Fruit fly (Drosophila melanogaster) whole organism, embryonic: ENCODE data around the gene CG43163.

Experiments used
- ATbp ChIP-seq: fragments of 200-800 bp; sonication (Bioruptor generic); optimal IDR thresholded peaks from 2 replicates; lab custom pipeline; 2017; ENCODE audit warnings: missing biosample characterization, mild to moderate bottlenecking, missing genetic modification characterization, missing genetic modification reagents
- Ada2b ChIP-seq: fragments of 200-800 bp; sonication (Bioruptor generic); IDR thresholded peaks from 2 replicates; pipeline ENCODE4 v1.3.6; 2022; ENCODE audit warnings: missing biosample characterization, missing genetic modification characterization
- CG10366 ChIP-seq: fragments of 200-800 bp; sonication (Bioruptor generic); IDR thresholded peaks from 2 replicates; pipeline ENCODE4 v1.3.6; 2022; ENCODE audit warnings: missing biosample characterization, missing genetic modification characterization
- CG1233 ChIP-seq: fragments of 200-800 bp; sonication (Bioruptor generic); optimal IDR thresholded peaks from 4 replicates; lab custom pipeline; 2018; ENCODE audit warnings: missing biosample characterization, mild to moderate bottlenecking, missing genetic modification characterization
- CG13894 ChIP-seq: fragments of 200-800 bp; sonication (Bioruptor generic); optimal IDR thresholded peaks from 3 replicates; lab custom pipeline; 2018; ENCODE audit warnings: missing biosample characterization, mild to moderate bottlenecking, missing genetic modification characterization, moderate library complexity
- CG15269 ChIP-seq: fragments of 200-800 bp; sonication (Bioruptor generic); optimal IDR thresholded peaks from 2 replicates; lab custom pipeline; 2018; ENCODE audit warnings: missing biosample characterization, mild to moderate bottlenecking, missing genetic modification characterization, moderate library complexity
- CG15479 ChIP-seq: fragments of 200-800 bp; sonication (Bioruptor generic); optimal IDR thresholded peaks from 3 replicates; lab custom pipeline; 2019; ENCODE audit warnings: missing biosample characterization, mild to moderate bottlenecking, missing genetic modification characterization, moderate library complexity
- CG16863 ChIP-seq: fragments of 200-800 bp; sonication (Bioruptor generic); optimal IDR thresholded peaks from 3 replicates; lab custom pipeline; 2016; ENCODE audit warnings: missing biosample characterization, missing genetic modification characterization
- CG17802 ChIP-seq: fragments of 200-800 bp; sonication (Bioruptor generic); optimal IDR thresholded peaks from 2 replicates; lab custom pipeline; 2018; ENCODE audit warnings: missing biosample characterization, mild to moderate bottlenecking, missing genetic modification characterization, moderate library complexity
- CG1792 ChIP-seq: fragments of 200-800 bp; sonication (Bioruptor generic); optimal IDR thresholded peaks from 2 replicates; lab custom pipeline; 2016; ENCODE audit warnings: missing biosample characterization, missing genetic modification characterization
- CG18011 ChIP-seq: fragments of 200-800 bp; sonication (Bioruptor generic); optimal IDR thresholded peaks from 2 replicates; lab custom pipeline; 2017; ENCODE audit warnings: missing biosample characterization, missing genetic modification characterization, mild to moderate bottlenecking, moderate library complexity, missing genotype
- CG18262 ChIP-seq: fragments of 200-800 bp; optimal IDR thresholded peaks from 3 replicates; lab custom pipeline; 2019; ENCODE audit warnings: missing biosample characterization, mild to moderate bottlenecking, missing genetic modification characterization, moderate library complexity
- CG1832 ChIP-seq: fragments of 200-800 bp; sonication (Bioruptor generic); optimal IDR thresholded peaks from 2 replicates; lab custom pipeline; 2017; ENCODE audit warnings: missing biosample characterization, mild to moderate bottlenecking, missing genetic modification characterization, inconsistent platforms
- CG18619 ChIP-seq: fragments of 200-800 bp; sonication (Bioruptor generic); optimal IDR thresholded peaks from 3 replicates; lab custom pipeline; 2017; ENCODE audit warnings: missing biosample characterization, mild to moderate bottlenecking, missing genetic modification characterization
- CG30020 ChIP-seq: fragments of 200-800 bp; optimal IDR thresholded peaks from 2 replicates; lab custom pipeline; 2019; ENCODE audit warnings: missing biosample characterization, mild to moderate bottlenecking, missing genetic modification characterization, moderate library complexity
- CG31224 ChIP-seq: fragments of 200-800 bp; sonication (Bioruptor generic); IDR thresholded peaks from 2 replicates; pipeline ENCODE4 v1.3.6; 2022; ENCODE audit warnings: missing biosample characterization, missing genetic modification characterization
- CG4617 ChIP-seq: fragments of 200-800 bp; sonication (Bioruptor generic); optimal IDR thresholded peaks from 3 replicates; lab custom pipeline; 2016; ENCODE audit warnings: missing biosample characterization, missing genetic modification characterization, borderline replicate concordance
- CG4730 ChIP-seq: fragments of 200-800 bp; sonication (Bioruptor generic); IDR thresholded peaks from 2 replicates; pipeline ENCODE4 v1.3.6; 2022; ENCODE audit warnings: missing biosample characterization, missing genetic modification characterization
- CG6689 ChIP-seq: fragments of 200-800 bp; sonication (Bioruptor generic); IDR thresholded peaks from 2 replicates; pipeline ENCODE4 v1.3.6; 2022; ENCODE audit warnings: missing biosample characterization, missing genetic modification characterization
- CG7372 ChIP-seq: fragments of 200-800 bp; sonication (Bioruptor generic); IDR thresholded peaks from 2 replicates; pipeline ENCODE4 v1.3.6; 2022; ENCODE audit warnings: missing biosample characterization, missing genetic modification characterization
- CG9609 ChIP-seq: fragments of 200-800 bp; sonication (Bioruptor generic); optimal IDR thresholded peaks from 3 replicates; lab custom pipeline; 2016; ENCODE audit warnings: missing biosample characterization, missing genetic modification characterization
- CTCF ChIP-seq: fragments of 200-800 bp; sonication (Bioruptor generic); optimal IDR thresholded peaks from 2 replicates; lab custom pipeline; 2017; ENCODE audit warnings: missing biosample characterization, mild to moderate bottlenecking, missing genetic modification characterization, moderate library complexity
- D19B ChIP-seq: fragments of 200-800 bp; sonication (Bioruptor generic); optimal IDR thresholded peaks from 2 replicates; lab custom pipeline; 2017; ENCODE audit warnings: missing biosample characterization, mild to moderate bottlenecking, missing genetic modification characterization
- HLH4C ChIP-seq: fragments of 200-800 bp; sonication (Bioruptor generic); IDR thresholded peaks from 3 replicates; pipeline ENCODE4 v1.3.6; 2022; ENCODE audit warnings: missing biosample characterization, missing genetic modification characterization; ENCODE audit not compliant: partially characterized antibody
- HmgD ChIP-seq: fragments of 200-800 bp; sonication (Bioruptor generic); optimal IDR thresholded peaks from 3 replicates; lab custom pipeline; 2016; ENCODE audit warnings: missing biosample characterization, missing genetic modification characterization
- Jarid2 ChIP-seq: fragments of 200-800 bp; sonication (Bioruptor generic); optimal IDR thresholded peaks from 3 replicates; lab custom pipeline; 2017; ENCODE audit warnings: mild to moderate bottlenecking, missing biosample characterization, missing genetic modification reagents, missing genetic modification characterization
- Kr ChIP-seq: fragments of 200-800 bp; sonication (Bioruptor generic); optimal IDR thresholded peaks from 2 replicates; lab custom pipeline; 2017; ENCODE audit warnings: missing biosample characterization, mild to moderate bottlenecking, missing genetic modification characterization
- Meics ChIP-seq: fragments of 200-800 bp; sonication (Bioruptor generic); optimal IDR thresholded peaks from 2 replicates; lab custom pipeline; 2017; ENCODE audit warnings: missing biosample characterization, mild to moderate bottlenecking, missing genetic modification characterization
- PHDP ChIP-seq: fragments of 200-800 bp; sonication (Bioruptor generic); optimal IDR thresholded peaks from 3 replicates; lab custom pipeline; 2018; ENCODE audit warnings: missing biosample characterization, mild to moderate bottlenecking, missing genetic modification characterization, moderate library complexity
- Poxn ChIP-seq: fragments of 200-800 bp; sonication (Bioruptor generic); IDR thresholded peaks from 2 replicates; pipeline ENCODE4 v1.3.6; 2022; ENCODE audit warnings: missing biosample characterization, missing genetic modification characterization
- fd96Cb ChIP-seq: fragments of 200-800 bp; sonication (Bioruptor generic); optimal IDR thresholded peaks from 2 replicates; lab custom pipeline; 2018; ENCODE audit warnings: missing biosample characterization, mild to moderate bottlenecking, missing genetic modification characterization, moderate library complexity
- ftz-f1 ChIP-seq: fragments of 200-800 bp; sonication (Bioruptor generic); optimal IDR thresholded peaks from 2 replicates; lab custom pipeline; 2016; ENCODE audit warnings: missing biosample characterization, missing genetic modification characterization
- gsb ChIP-seq: fragments of 200-800 bp; sonication (Bioruptor generic); IDR thresholded peaks from 2 replicates; pipeline ENCODE4 v1.3.6; 2022; ENCODE audit warnings: missing biosample characterization, missing genetic modification characterization
- jing ChIP-seq: fragments of 200-800 bp; sonication (Bioruptor generic); optimal IDR thresholded peaks from 2 replicates; lab custom pipeline; 2018; ENCODE audit warnings: missing biosample characterization, mild to moderate bottlenecking, missing genetic modification characterization
- kah ChIP-seq: fragments of 200-800 bp; sonication (Bioruptor generic); optimal IDR thresholded peaks from 2 replicates; lab custom pipeline; 2018; ENCODE audit warnings: missing biosample characterization, mild to moderate bottlenecking, missing genetic modification characterization
- luna ChIP-seq: fragments of 200-800 bp; sonication (Bioruptor generic); optimal IDR thresholded peaks from 2 replicates; lab custom pipeline; 2016; ENCODE audit warnings: missing biosample characterization, missing genetic modification characterization
- mam ChIP-seq: fragments of 200-800 bp; sonication (Bioruptor generic); optimal IDR thresholded peaks from 3 replicates; lab custom pipeline; 2016; ENCODE audit warnings: missing biosample characterization, missing genetic modification characterization
- onecut ChIP-seq: fragments of 200-800 bp; sonication (Bioruptor generic); IDR thresholded peaks from 2 replicates; pipeline ENCODE4 v1.3.6; 2022; ENCODE audit warnings: missing biosample characterization, missing genetic modification characterization
- p53 ChIP-seq: fragments of 200-800 bp; sonication (Bioruptor generic); optimal IDR thresholded peaks from 2 replicates; lab custom pipeline; 2016; ENCODE audit warnings: missing biosample characterization, missing genetic modification characterization
- peb ChIP-seq: fragments of 200-800 bp; sonication (Bioruptor generic); IDR thresholded peaks from 2 replicates; pipeline ENCODE4 v1.3.6; 2022; ENCODE audit warnings: missing biosample characterization, missing genetic modification characterization
- scrt ChIP-seq: fragments of 200-800 bp; sonication (Bioruptor generic); optimal IDR thresholded peaks from 2 replicates; lab custom pipeline; 2018; ENCODE audit warnings: missing biosample characterization, mild to moderate bottlenecking, missing genetic modification characterization, moderate library complexity
- seq ChIP-seq: fragments of 200-800 bp; sonication (Bioruptor generic); IDR thresholded peaks from 2 replicates; pipeline ENCODE4 v1.3.6; 2022; ENCODE audit warnings: missing biosample characterization, missing genetic modification characterization
- slou ChIP-seq: fragments of 200-800 bp; sonication (Bioruptor generic); optimal IDR thresholded peaks from 3 replicates; lab custom pipeline; 2016; ENCODE audit warnings: missing biosample characterization, missing genetic modification characterization
- sna ChIP-seq: fragments of 200-800 bp; sonication (Bioruptor generic); IDR thresholded peaks from 2 replicates; pipeline ENCODE4 v1.3.6; 2022; ENCODE audit warnings: missing biosample characterization, missing genetic modification characterization; ENCODE audit not compliant: partially characterized antibody
- so ChIP-seq: fragments of 200-800 bp; sonication (Bioruptor generic); IDR thresholded peaks from 3 replicates; pipeline ENCODE4 v1.3.6; 2022; ENCODE audit warnings: missing biosample characterization, missing genetic modification characterization
- sqz ChIP-seq: fragments of 200-800 bp; sonication (Bioruptor generic); optimal IDR thresholded peaks from 3 replicates; lab custom pipeline; 2018; ENCODE audit warnings: missing biosample characterization, mild to moderate bottlenecking, missing genetic modification characterization
- tap ChIP-seq: fragments of 200-800 bp; optimal IDR thresholded peaks from 3 replicates; lab custom pipeline; 2019; ENCODE audit warnings: missing biosample characterization, mild to moderate bottlenecking, missing genetic modification characterization, moderate library complexity
- tup ChIP-seq: fragments of 200-800 bp; sonication (Bioruptor generic); optimal IDR thresholded peaks from 2 replicates; lab custom pipeline; 2016; ENCODE audit warnings: missing biosample characterization, mild to moderate bottlenecking, missing genetic modification characterization, moderate library complexity
- vnd ChIP-seq: fragments of 200-800 bp; sonication (Bioruptor generic); IDR thresholded peaks from 3 replicates; pipeline ENCODE4 v1.3.6; 2022; ENCODE audit warnings: missing biosample characterization, missing genetic modification characterization; ENCODE audit not compliant: partially characterized antibody
- wdn ChIP-seq: fragments of 200-800 bp; sonication (Bioruptor generic); IDR thresholded peaks from 2 replicates; pipeline ENCODE4 v1.3.6; 2022; ENCODE audit warnings: missing biosample characterization, missing genetic modification characterization

The CG43163 gene

DNA sequence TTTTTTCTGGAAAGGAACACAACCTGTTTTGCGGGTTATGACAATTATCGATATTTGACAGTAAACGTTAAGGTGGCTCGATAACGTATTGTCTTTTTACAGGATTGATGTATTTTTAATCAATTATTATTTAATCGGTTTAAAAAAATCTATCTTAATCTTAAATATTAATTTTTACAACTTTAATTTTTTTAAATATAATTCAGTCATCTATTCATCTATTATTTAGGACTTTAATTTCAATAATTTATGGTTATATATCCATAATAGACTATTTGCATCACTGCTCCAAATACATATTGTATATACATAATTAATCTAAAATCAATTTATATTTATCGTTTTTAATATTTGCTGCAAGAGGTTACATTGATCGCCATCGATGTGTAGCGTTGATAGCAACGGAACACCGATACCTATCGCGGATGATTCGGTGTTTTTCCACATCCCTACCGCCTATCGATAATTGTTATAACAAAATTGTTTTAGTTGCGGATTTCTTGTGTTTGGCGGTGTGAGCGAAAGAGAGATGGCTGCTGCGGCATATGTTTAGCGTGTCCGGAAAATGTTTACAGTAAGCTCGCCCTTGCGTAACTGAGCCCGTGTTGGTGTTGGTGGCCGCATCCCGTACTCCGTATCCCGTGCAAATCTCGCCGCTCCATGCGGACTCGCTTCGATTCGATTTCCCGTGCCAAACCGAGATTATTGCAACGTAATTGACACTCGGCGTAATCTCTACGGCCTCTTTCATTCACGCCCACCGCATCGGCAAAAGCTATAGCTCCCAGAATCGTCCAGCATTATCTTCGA is 18.1 kb upstream of the CG43163 start, which contains the start of the genes GstO1 and foi (continued):
- TF ChIP-seq CG16863 (GFP tag; lab: Kevin White, UChicago) (no peak), gsb (GFP tag; lab: Robert Waterston, UW) (no peak), HLH4C (GFP tag; lab: Robert Waterston, UW) (peak; percentile 100), fd96Cb (tag; lab: Kevin White, UChicago) (no peak), Poxn (no peak), onecut (GFP tag; lab: Robert Waterston, UW) (peak; percentile 54; the same call in 1 of the 2 replicates), vnd (GFP tag; lab: Robert Waterston, UW) (peak; percentile 99), CG4617 (GFP tag; lab: Kevin White, UChicago) (no peak), ATbp (GFP tag; lab: Kevin White, UChicago) (no peak), tap (tag; lab: Kevin White, UChicago) (no peak), CG18262 (tag; lab: Kevin White, UChicago) (peak; percentile 32), HmgD (no peak), mam (peak; percentile 41), D19B (GFP tag; lab: Kevin White, UChicago) (no peak), CG6689 (GFP tag; lab: Robert Waterston, UW) (no peak), sqz (no peak), Jarid2 (peak; percentile 66), CG17802 (tag; lab: Kevin White, UChicago) (no peak), Ada2b (GFP tag; lab: Robert Waterston, UW) (0 out of 2 replicates have a peak, but pooled peaks have one; percentile 17), CG13894 (peak; percentile 35), slou (no peak), CTCF (peak; percentile 6), Kr (GFP tag; lab: Kevin White, UChicago) (no peak), so (GFP tag; lab: Robert Waterston, UW) (no peak), luna (GFP tag; lab: Kevin White, UChicago) (no peak), CG10366 (GFP tag; lab: Robert Waterston, UW) (no peak), CG7372 (GFP tag; lab: Robert Waterston, UW) (no peak), CG4730 (no peak), CG9609 (GFP tag; lab: Kevin White, UChicago) (no peak), sna (GFP tag; lab: Robert Waterston, UW) (peak; percentile 95), wdn (GFP tag; lab: Robert Waterston, UW) (no peak), CG1233 (GFP tag; lab: Kevin White, UChicago) (no peak), CG1792 (GFP tag; lab: Kevin White, UChicago) (no peak), CG18619 (GFP tag; lab: Kevin White, UChicago) (no peak), CG15479 (GFP tag; lab: Kevin White, UChicago) (no peak), CG30020 (tag; lab: Kevin White, UChicago) (peak; percentile 46), CG1832 (GFP tag; lab: Kevin White, UChicago) (no peak), CG15269 (tag; lab: Kevin White, UChicago) (peak; percentile 3), p53 (GFP tag; lab: Kevin White, UChicago) (no peak), CG18011 (GFP tag; lab: Kevin White, UChicago) (no peak), kah (GFP tag; lab: Kevin White, UChicago) (no peak), tup (GFP tag; lab: Kevin White, UChicago) (no peak), Meics (GFP tag; lab: Kevin White, UChicago) (peak; percentile 31), peb (GFP tag; lab: Robert Waterston, UW) (no peak), PHDP (tag; lab: Kevin White, UChicago) (no peak), scrt (peak; percentile 0), ftz-f1 (no peak), jing (no peak), seq (GFP tag; lab: Robert Waterston, UW) (no peak), CG31224 (GFP tag; lab: Robert Waterston, UW) (0 out of 2 replicates have a peak, but pooled peaks have one; percentile 22)
